Worm (Caenorhabditis elegans) whole organism, midembryonic: Measurements from ENCODE around the gene R09E12.9.

Experiments
- T22C8.4 ChIP-seq: fragments of 200-800 bp; sonication (Bioruptor generic); IDR thresholded peaks from 2 replicates; pipeline ENCODE4 v1.3.6; 2022; ENCODE audit warnings: missing genetic modification characterization, missing compliant biosample characterization
- cog-1 ChIP-seq: sonication (generic microtip); optimal IDR thresholded peaks from 2 replicates; lab custom pipeline; 2016; ENCODE audit warnings: missing genetic modification characterization, missing compliant biosample characterization
- flt-1 ChIP-seq: fragments of 200-800 bp; sonication (Bioruptor generic); IDR thresholded peaks from 2 replicates; pipeline ENCODE4 v1.3.6; 2022; ENCODE audit warnings: missing genetic modification characterization, missing compliant biosample characterization
- med-1 ChIP-seq: sonication (generic microtip); optimal IDR thresholded peaks from 2 replicates; lab custom pipeline; 2017; ENCODE audit warnings: missing genetic modification characterization, mild to moderate bottlenecking, missing compliant biosample characterization, antibody characterized with exemption, missing genetic modification reagents; ENCODE audit not compliant: insufficient read depth
- ref-1 ChIP-seq: fragments of 200-800 bp; sonication (Bioruptor generic); conservative IDR thresholded peaks from 2 replicates; pipeline ENCODE4 v1.3.6; 2022; ENCODE audit warnings: missing genetic modification reagents, missing genetic modification characterization, missing compliant biosample characterization
- tab-1 ChIP-seq: fragments of 200-800 bp; sonication (Bioruptor generic); IDR thresholded peaks from 2 replicates; pipeline ENCODE4 v1.3.6; 2022; ENCODE audit warnings: missing genetic modification characterization, missing compliant biosample characterization
- ztf-23 ChIP-seq: fragments of 200-800 bp; sonication (Bioruptor generic); IDR thresholded peaks from 2 replicates; pipeline ENCODE4 v1.3.6; 2022; ENCODE audit warnings: missing genetic modification reagents, missing genetic modification characterization, missing compliant biosample characterization

ce11 chrV:762340-762739, 15.1 kb upstream of the R09E12.9 start, which contains the start of gene srp-2:
- TF ChIP-seq cog-1 (tag; lab: Kevin White, UChicago) (no peak), ztf-23 (GFP tag; lab: Robert Waterston, UW) (no peak), ref-1 (no peak), T22C8.4 (GFP tag; lab: Robert Waterston, UW) (no peak), flt-1 (GFP tag; lab: Robert Waterston, UW) (no peak), med-1 (GFP tag; lab: Kevin White, UChicago) (no peak), tab-1 (no peak)
